Worm (Caenorhabditis elegans): ENCODE results near the gene T25D1.2.

DNA sequence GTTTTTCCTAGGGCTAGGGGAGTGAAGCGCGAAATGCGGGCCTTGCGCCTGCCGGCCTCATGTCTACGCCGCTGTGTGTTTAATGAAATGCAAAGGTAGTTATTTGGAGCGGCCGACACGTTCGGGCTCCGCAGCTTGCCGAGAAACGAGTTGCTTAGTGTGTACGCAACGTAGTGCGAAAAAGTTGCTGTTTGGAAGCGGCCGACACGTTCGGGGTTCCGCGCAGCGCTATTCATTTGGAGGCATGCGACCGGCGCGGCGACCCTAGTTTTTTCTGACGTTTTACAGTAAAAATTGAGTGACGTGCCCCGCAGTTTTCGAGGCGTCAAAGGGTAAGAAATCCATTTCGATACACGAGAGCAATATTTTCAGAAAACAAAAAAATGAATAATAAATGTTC, 30.3 kb downstream of the T25D1.2 start:
- TF ChIP-seq dpl-1 (GFP tag; optimal IDR thresholded peaks at IDR 0.05) = no peak
- no peak for TF ChIP-seq nhr-10 (tag; optimal IDR thresholded peaks at IDR 0.05)
- no peak for TF ChIP-seq T20F7.1 (GFP tag; optimal IDR thresholded peaks at IDR 0.05)
- no peak for TF ChIP-seq D1046.2 (GFP tag; IDR thresholded peaks at IDR 0.05)
- no peak for TF ChIP-seq daf-16 (GFP tag; optimal IDR thresholded peaks at IDR 0.05)
- no peak for TF ChIP-seq daf-16 (tag; optimal IDR thresholded peaks at IDR 0.05)
- no peak for TF ChIP-seq F49E8.2 (tag; optimal IDR thresholded peaks at IDR 0.05; ENCODE audit: borderline replicate concordance)
- TF ChIP-seq aly-2 (tag; optimal IDR thresholded peaks at IDR 0.05) = no peak
- no peak for TF ChIP-seq nhr-48 (tag; optimal IDR thresholded peaks at IDR 0.05)
- TF ChIP-seq nhr-25 (tag; optimal IDR thresholded peaks at IDR 0.05; ENCODE audit: borderline replicate concordance, insufficient read depth) = no peak
- TF ChIP-seq zfp-2 (tag; optimal IDR thresholded peaks at IDR 0.05) = no peak
- TF ChIP-seq nhr-102 (tag; optimal IDR thresholded peaks at IDR 0.05) = no peak
- TF ChIP-seq lin-39 (tag; optimal IDR thresholded peaks at IDR 0.05) = no peak
